Fruit fly (Drosophila melanogaster): ENCODE measurements around the gene TwdlE.
A peak's percentile ranks its signal among the peaks of the same experiment; 100 is the strongest.

TwdlE gene

DNA sequence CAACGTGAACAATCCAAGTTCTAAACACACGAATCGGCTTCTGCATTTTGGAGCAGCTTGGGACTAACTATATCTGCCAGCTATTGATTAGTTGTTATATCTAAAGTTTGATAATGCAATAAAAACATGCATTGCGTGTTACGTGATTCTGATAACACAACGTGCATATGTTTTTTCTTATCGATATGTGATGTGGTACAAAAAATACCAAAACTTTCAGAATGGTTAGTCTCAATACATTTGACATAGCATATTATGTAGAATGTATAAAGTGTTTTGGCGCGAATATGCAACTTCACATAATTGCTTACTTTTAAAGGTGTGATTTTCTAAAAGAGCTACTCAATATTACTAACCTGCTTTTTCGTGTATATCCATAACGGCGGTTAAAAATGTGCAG is 25.3 kb upstream of the TwdlE start:
- TF ChIP-seq Eip78C (GFP tag) (peak; percentile 2), Lpt (GFP tag; optimal IDR thresholded peaks at IDR 0.05) (no peak), CG1621 (tag; optimal IDR thresholded peaks at IDR 0.05) (no peak), CG6808 (GFP tag; optimal IDR thresholded peaks at IDR 0.05) (no peak)

dm6 chr2L:7885271-7885670 is 24.6 kb upstream of the TwdlE start, which contains the start of the genes SmE and CG34132:
Gene SmE (minus strand): TSS chr2L:7885450.
Gene CG34132 (plus strand): TSS chr2L:7885503.
- no peak for TF ChIP-seq CG3032 (tag; optimal IDR thresholded peaks at IDR 0.05)
- TF ChIP-seq Hr39 (GFP tag; optimal IDR thresholded peaks at IDR 0.05) = no peak
- no peak for TF ChIP-seq CG11902 (GFP tag; optimal IDR thresholded peaks at IDR 0.05)

- peak; percentile 40 for TF ChIP-seq dsx (GFP tag; optimal IDR thresholded peaks at IDR 0.05; ENCODE audit: poor library complexity, severe bottlenecking)
- no peak for TF ChIP-seq CG10669 (GFP tag; optimal IDR thresholded peaks at IDR 0.05)
- TF ChIP-seq CG9139 (GFP tag; optimal IDR thresholded peaks at IDR 0.05) = peak; percentile 61
- TF ChIP-seq salr (GFP tag; optimal IDR thresholded peaks at IDR 0.05) = no peak
- no peak for TF ChIP-seq achi (GFP tag; optimal IDR thresholded peaks at IDR 0.05)
- TF ChIP-seq CG3919 (GFP tag; optimal IDR thresholded peaks at IDR 0.05) = no peak
- TF ChIP-seq CG6854 (GFP tag; optimal IDR thresholded peaks at IDR 0.05) = peak; percentile 70
- TF ChIP-seq net (GFP tag; optimal IDR thresholded peaks at IDR 0.05) = no peak
- TF ChIP-seq CG8319 (GFP tag; optimal IDR thresholded peaks at IDR 0.05) = no peak
- TF ChIP-seq ss (GFP tag; optimal IDR thresholded peaks at IDR 0.05) = peak; percentile 40 to 60
- TF ChIP-seq CG6808 (GFP tag; optimal IDR thresholded peaks at IDR 0.05) = peak; percentile 32
- peak; percentile 8 for TF ChIP-seq Ets96B (tag; optimal IDR thresholded peaks at IDR 0.05)
- peak; percentile 53; the same call in 1 of the 3 replicates for TF ChIP-seq eg (GFP tag; IDR thresholded peaks at IDR 0.05)
- peak; percentile 49; the same call in 2 of the 3 replicates for TF ChIP-seq CG6163 (GFP tag; IDR thresholded peaks at IDR 0.05)
- peak; percentile 96 for TF ChIP-seq Blimp-1 (GFP tag; optimal IDR thresholded peaks at IDR 0.05)
- TF ChIP-seq Sox15 (GFP tag; optimal IDR thresholded peaks at IDR 0.05) = no peak
- TF ChIP-seq fkh (GFP tag; optimal IDR thresholded peaks at IDR 0.05) = no peak
- peak; percentile 12 for TF ChIP-seq CG1621 (tag; optimal IDR thresholded peaks at IDR 0.05)
- TF ChIP-seq Ets21C (GFP tag; optimal IDR thresholded peaks at IDR 0.05) = no peak
- no peak for TF ChIP-seq dac (GFP tag; optimal IDR thresholded peaks at IDR 0.05)
Observed at dm6 chr2L:7880458-7880857, 19.8 kb upstream of the TwdlE start.

- no peak for TF ChIP-seq Hr39 (GFP tag; optimal IDR thresholded peaks at IDR 0.05)
- TF ChIP-seq Ets96B (tag; optimal IDR thresholded peaks at IDR 0.05) = peak; percentile 68
- no peak for TF ChIP-seq topi (GFP tag; optimal IDR thresholded peaks at IDR 0.05)
- peak; percentile 9 to 33 for TF ChIP-seq salr (GFP tag; optimal IDR thresholded peaks at IDR 0.05)
- TF ChIP-seq CG7368 (GFP tag; optimal IDR thresholded peaks at IDR 0.05) = no peak
- TF ChIP-seq eg (GFP tag; IDR thresholded peaks at IDR 0.05) = peak; percentile 90
- peak; percentile 92 for TF ChIP-seq CG6163 (GFP tag; IDR thresholded peaks at IDR 0.05)
- TF ChIP-seq Hr4 (GFP tag; optimal IDR thresholded peaks at IDR 0.05) = no peak
- peak; percentile 1 for TF ChIP-seq OdsH (GFP tag; optimal IDR thresholded peaks at IDR 0.05)
- peak; percentile 80 to 88 for TF ChIP-seq ss (GFP tag; optimal IDR thresholded peaks at IDR 0.05)
- peak; percentile 71 for TF ChIP-seq CG10669 (GFP tag; optimal IDR thresholded peaks at IDR 0.05)
- no peak for TF ChIP-seq CG31627 (GFP tag; optimal IDR thresholded peaks at IDR 0.05)
- peak; percentile 83 for TF ChIP-seq CG6808 (GFP tag; optimal IDR thresholded peaks at IDR 0.05)
- TF ChIP-seq CG32006 (GFP tag; optimal IDR thresholded peaks at IDR 0.05) = no peak
- TF ChIP-seq net (GFP tag; optimal IDR thresholded peaks at IDR 0.05) = peak; percentile 79
- peak; percentile 42 for TF ChIP-seq CG3919 (GFP tag; optimal IDR thresholded peaks at IDR 0.05)
- no peak for TF ChIP-seq Smox (GFP tag; optimal IDR thresholded peaks at IDR 0.05)
- TF ChIP-seq CG34406 (GFP tag; optimal IDR thresholded peaks at IDR 0.05) = peak; percentile 61
- peak; percentile 43 for TF ChIP-seq Eip75B (GFP tag; optimal IDR thresholded peaks at IDR 0.05)
- no peak for TF ChIP-seq Sox15 (GFP tag; optimal IDR thresholded peaks at IDR 0.05)
- TF ChIP-seq dac (GFP tag; optimal IDR thresholded peaks at IDR 0.05) = no peak
- peak; percentile 61 for TF ChIP-seq Eip93F (GFP tag; optimal IDR thresholded peaks at IDR 0.05)
- no peak for TF ChIP-seq fd85E (GFP tag; optimal IDR thresholded peaks at IDR 0.05)
- TF ChIP-seq fd59A (GFP tag; optimal IDR thresholded peaks at IDR 0.05) = peak; percentile 22
- TF ChIP-seq CG16779 (tag; optimal IDR thresholded peaks at IDR 0.05) = peak; percentile 87
- TF ChIP-seq CG11762 (GFP tag; optimal IDR thresholded peaks at IDR 0.05; ENCODE audit: insufficient read depth) = no peak
- peak; percentile 80 for TF ChIP-seq CG15336 (GFP tag; IDR thresholded peaks at IDR 0.05)
- no peak for TF ChIP-seq Ets21C (GFP tag; optimal IDR thresholded peaks at IDR 0.05)
- TF ChIP-seq Met (GFP tag; optimal IDR thresholded peaks at IDR 0.05) = peak; percentile 18
- peak; percentile 41 for TF ChIP-seq Blimp-1 (GFP tag; optimal IDR thresholded peaks at IDR 0.05)
- peak; percentile 13 for TF ChIP-seq achi (GFP tag; optimal IDR thresholded peaks at IDR 0.05)
- TF ChIP-seq Sox102F (GFP tag; optimal IDR thresholded peaks at IDR 0.05) = peak; percentile 37
Observed at dm6 chr2L:7879292-7879894, 18.8 kb upstream of the TwdlE start, which contains the start of gene spz3. Gene spz3 (minus strand): TSS chr2L:7879552.

All from whole organism, prepupa.